Fruit fly (Drosophila melanogaster) whole organism, embryonic: ENCODE results near the gene Epp.

Experiments
- CTCF ChIP-seq: fragments of 200-800 bp; sonication (Bioruptor generic); optimal IDR thresholded peaks from 2 replicates; lab custom pipeline; 2017; ENCODE audit warnings: missing biosample characterization, mild to moderate bottlenecking, missing genetic modification characterization, moderate library complexity
- Dll ChIP-seq: fragments of 200-800 bp; sonication (Bioruptor generic); IDR thresholded peaks from 4 replicates; pipeline ENCODE4 v1.3.6; 2022; ENCODE audit warnings: missing biosample characterization, missing genetic modification characterization; ENCODE audit not compliant: partially characterized antibody
- Tbp ChIP-seq: fragments of >200 bp; optimal IDR thresholded peaks from 2 replicates; lab custom pipeline; 2018; ENCODE audit warnings: missing biosample characterization, missing genetic modification characterization
- cg ChIP-seq: fragments of 200-800 bp; sonication (Bioruptor generic); optimal IDR thresholded peaks from 3 replicates; lab custom pipeline; 2019; ENCODE audit warnings: missing biosample characterization, mild to moderate bottlenecking, missing genetic modification characterization, moderate library complexity
- grn ChIP-seq: fragments of 200-800 bp; sonication (Bioruptor generic); optimal IDR thresholded peaks from 3 replicates; lab custom pipeline; 2017; ENCODE audit warnings: missing biosample characterization, missing genetic modification characterization

dm6 chr3R:23964913-23965718, 27.6 kb downstream of the Epp start:
- TF ChIP-seq grn (GFP tag; lab: Kevin White, UChicago) (no peak), Tbp (GFP tag; lab: Kevin White, UChicago) (no peak), Dll (GFP tag; lab: Robert Waterston, UW) (no peak), CTCF (GFP tag; lab: Kevin White, UChicago) (no peak), cg (GFP tag; lab: Kevin White, UChicago) (no peak)
